Worm (Caenorhabditis elegans) whole organism, L4 larva: ENCODE results near the gene ehn-3.

ENCODE experiments used
- F49E8.2 ChIP-seq: sonication (generic microtip); optimal IDR thresholded peaks from 2 replicates; lab custom pipeline; 2016; ENCODE audit warnings: missing compliant biosample characterization, mild to moderate bottlenecking, missing genetic modification characterization, borderline replicate concordance
- R02D3.7 ChIP-seq: fragments of 150-350 bp; sonication (generic microtip); optimal IDR thresholded peaks from 3 replicates; lab custom pipeline; 2014; ENCODE audit warnings: missing biosample characterization, missing genetic modification characterization
- ZK546.5 ChIP-seq, 2 experiments: sonication (generic microtip); optimal IDR thresholded peaks; 2 replicates each; lab custom pipeline; 2017; ENCODE audit warnings: missing biosample characterization in 2 of 2, missing genetic modification characterization in 2 of 2
- duxl-1 ChIP-seq: sonication (generic microtip); optimal IDR thresholded peaks from 2 replicates; lab custom pipeline; 2016; ENCODE audit warnings: mild to moderate bottlenecking, missing genetic modification characterization, moderate library complexity, missing compliant biosample characterization; ENCODE audit not compliant: poor library complexity
- fkh-10 ChIP-seq: fragments of 150-350 bp; optimal IDR thresholded peaks from 2 replicates; lab custom pipeline; 2014; ENCODE audit warnings: missing biosample characterization, missing genetic modification reagents, missing genetic modification characterization
- lin-13 ChIP-seq: fragments of 150-350 bp; optimal IDR thresholded peaks from 2 replicates; lab custom pipeline; 2014; ENCODE audit warnings: missing biosample characterization, missing genetic modification reagents, missing genetic modification characterization
- lin-39 ChIP-seq: fragments of 150-350 bp; optimal IDR thresholded peaks from 2 replicates; lab custom pipeline; 2014; ENCODE audit warnings: missing biosample characterization, missing genetic modification reagents, missing genetic modification characterization
- madf-9 ChIP-seq: fragments of 200-800 bp; sonication (Bioruptor generic); conservative IDR thresholded peaks from 2 replicates; pipeline ENCODE4 v1.3.6; 2022; ENCODE audit warnings: missing genetic modification reagents, missing genetic modification characterization, missing compliant biosample characterization
- snpc-4 ChIP-seq: fragments of 150-350 bp; optimal IDR thresholded peaks from 2 replicates; lab custom pipeline; 2014; ENCODE audit warnings: missing biosample characterization, missing genetic modification characterization

ce11 chrIV:5411120-5411519, 7.9 kb downstream of the ehn-3 start, which contains the start of gene ZK616.65:
- no peak for TF ChIP-seq duxl-1 (tag; lab: Kevin White, UChicago)
- TF ChIP-seq lin-39 (tag; lab: Kevin White, UChicago) = no peak
- no peak for TF ChIP-seq snpc-4 (tag; lab: Kevin White, UChicago)
- no peak for TF ChIP-seq lin-13 (GFP tag; lab: Kevin White, UChicago)
- no peak for TF ChIP-seq ZK546.5 (tag; optimal IDR thresholded peaks at IDR 0.05; lab: Kevin White, UChicago)
- TF ChIP-seq fkh-10 (GFP tag; lab: Kevin White, UChicago) = no peak
- no peak for TF ChIP-seq F49E8.2
- TF ChIP-seq R02D3.7 (tag; lab: Kevin White, UChicago) = no peak
- TF ChIP-seq madf-9 (GFP tag; lab: Robert Waterston, UW) = no peak
